Worm (Caenorhabditis elegans) whole organism, L4/young adult: ENCODE measurements around the gene B0361.14.

Experiments used
- dao-5 ChIP-seq: sonication (generic microtip); optimal IDR thresholded peaks from 2 replicates; lab custom pipeline; 2016; ENCODE audit warnings: missing genotype, missing genetic modification characterization, moderate library complexity, missing compliant biosample characterization
- him-1 ChIP-seq: sonication (generic microtip); optimal IDR thresholded peaks from 2 replicates; lab custom pipeline; 2016; ENCODE audit warnings: missing genotype, missing genetic modification reagents, missing genetic modification characterization, missing compliant biosample characterization

- no peak for TF ChIP-seq dao-5
- no peak for TF ChIP-seq him-1 (tag; lab: Kevin White, UChicago)
These were observed 11.5 kb upstream of the B0361.14 start, which contains the start of the genes F56C9.6 and F56C9.3 for ce11 chrIII:7310662-7311340.
